Worm (Caenorhabditis elegans): ENCODE results near the gene F58H1.8.
A peak's percentile ranks its signal among the peaks of the same experiment; 100 is the strongest.

DNA sequence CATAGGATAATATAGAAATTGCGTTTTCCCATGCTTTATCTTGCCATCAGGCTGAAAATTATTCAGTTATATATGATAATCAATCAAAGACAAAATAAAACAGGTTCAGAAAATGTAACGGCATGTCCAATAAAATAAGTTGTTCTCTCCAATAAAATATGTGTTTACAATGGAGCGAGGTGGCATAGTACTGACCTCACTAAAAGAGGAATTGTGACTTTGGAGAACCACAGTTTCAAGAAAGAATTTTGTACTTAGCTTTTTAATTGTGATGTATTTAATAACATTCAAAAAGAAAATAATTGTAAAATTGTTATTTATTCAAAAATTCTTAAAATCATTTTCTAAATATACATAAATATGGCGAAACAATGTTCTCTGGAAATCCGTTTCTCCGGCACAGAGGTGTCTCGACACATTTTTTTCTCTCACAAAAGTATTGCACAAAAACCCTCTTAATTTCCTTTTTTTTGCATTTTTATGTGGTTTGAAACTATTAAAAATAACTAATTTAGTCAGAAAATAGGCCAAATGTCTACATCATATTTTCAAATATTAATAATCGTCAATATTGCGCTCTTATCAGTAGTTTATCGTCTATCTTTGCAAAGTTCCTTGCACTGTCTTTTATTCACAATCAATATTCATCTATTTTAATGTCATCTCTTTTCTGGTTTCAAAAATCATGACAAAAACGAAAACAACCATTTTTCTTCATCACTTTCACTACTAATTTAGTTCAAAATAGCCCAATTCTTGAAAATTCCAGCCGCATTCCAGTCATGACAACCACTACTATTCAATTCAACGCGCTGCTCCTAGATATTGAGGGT lies 1.5 kb upstream of the F58H1.8 start, which contains the start of the genes aman-2 and F58H1.3:
- no peak for TF ChIP-seq sea-1 (GFP tag; conservative IDR thresholded peaks at IDR 0.05)
- no peak for TF ChIP-seq ama-1 (optimal IDR thresholded peaks at IDR 0.05)
- no peak for TF ChIP-seq B0310.2 (tag; optimal IDR thresholded peaks at IDR 0.05)
- peak; percentile 30 for TF ChIP-seq F13C5.2 (tag; optimal IDR thresholded peaks at IDR 0.05)
- no peak for TF ChIP-seq tbx-11 (GFP tag; IDR thresholded peaks at IDR 0.05)
- TF ChIP-seq aly-1 (tag; optimal IDR thresholded peaks at IDR 0.05): no peak
- TF ChIP-seq hmg-4 (GFP tag; optimal IDR thresholded peaks at IDR 0.05): no peak
- TF ChIP-seq hmbx-1 (tag; optimal IDR thresholded peaks at IDR 0.05): peak; percentile 34
- TF ChIP-seq ceh-13 (GFP tag; optimal IDR thresholded peaks at IDR 0.05): no peak
- no peak for TF ChIP-seq ets-7 (tag; optimal IDR thresholded peaks at IDR 0.05)
- TF ChIP-seq flt-1 (GFP tag; IDR thresholded peaks at IDR 0.05): no peak

Measured in whole organism, early embryonic.